Worm (Caenorhabditis elegans) whole organism, L2 larva: Measurements from ENCODE around the gene C28H8.3.

Experiments used
- C34F6.9 ChIP-seq: fragments of 150-350 bp; optimal IDR thresholded peaks from 2 replicates; lab custom pipeline; 2014; ENCODE audit warnings: missing biosample characterization, missing genetic modification characterization
- F13H6.1 ChIP-seq: sonication (generic microtip); optimal IDR thresholded peaks from 2 replicates; lab custom pipeline; 2016; ENCODE audit warnings: missing genetic modification characterization, missing compliant biosample characterization
- R02D3.7 ChIP-seq: fragments of 150-350 bp; optimal IDR thresholded peaks from 2 replicates; lab custom pipeline; 2014; ENCODE audit warnings: missing biosample characterization, missing genetic modification characterization
- Y55F3AM.14 ChIP-seq: fragments of 200-800 bp; sonication (Bioruptor generic); optimal IDR thresholded peaks from 2 replicates; lab custom pipeline; 2018; ENCODE audit warnings: mild to moderate bottlenecking, missing genetic modification characterization, missing compliant biosample characterization
- ZK546.5 ChIP-seq: sonication (generic microtip); optimal IDR thresholded peaks from 2 replicates; lab custom pipeline; 2017; ENCODE audit warnings: missing biosample characterization, missing genetic modification characterization
- alr-1 ChIP-seq: fragments of 150-350 bp; optimal IDR thresholded peaks from 2 replicates; lab custom pipeline; 2014; ENCODE audit warnings: missing biosample characterization, missing genetic modification characterization
- aly-2 ChIP-seq: fragments of 150-350 bp; optimal IDR thresholded peaks from 2 replicates; lab custom pipeline; 2014; ENCODE audit warnings: missing biosample characterization, missing genetic modification characterization
- ama-1 ChIP-seq: fragments of 150-350 bp; optimal IDR thresholded peaks from 2 replicates; lab custom pipeline; 2018; ENCODE audit warnings: inconsistent platforms
- ceh-16 ChIP-seq: fragments of 150-350 bp; optimal IDR thresholded peaks from 2 replicates; lab custom pipeline; 2014; ENCODE audit warnings: missing biosample characterization, missing genetic modification characterization
- ceh-82 ChIP-seq: fragments of 150-350 bp; optimal IDR thresholded peaks from 2 replicates; lab custom pipeline; 2014; ENCODE audit warnings: missing biosample characterization, missing genetic modification characterization
- elt-1 ChIP-seq: fragments of 150-350 bp; optimal IDR thresholded peaks from 2 replicates; lab custom pipeline; 2014; ENCODE audit warnings: missing biosample characterization, missing genetic modification characterization
- elt-3 ChIP-seq: sonication (generic microtip); optimal IDR thresholded peaks from 2 replicates; lab custom pipeline; 2017; ENCODE audit warnings: missing biosample characterization, missing genetic modification characterization
- fos-1 ChIP-seq: fragments of 150-350 bp; optimal IDR thresholded peaks from 2 replicates; lab custom pipeline; 2014; ENCODE audit warnings: missing biosample characterization, missing genetic modification characterization
- gmeb-1 ChIP-seq: fragments of 150-350 bp; optimal IDR thresholded peaks from 2 replicates; lab custom pipeline; 2014; ENCODE audit warnings: missing biosample characterization, missing genetic modification characterization
- lin-11 ChIP-seq: fragments of 150-350 bp; sonication (generic microtip); optimal IDR thresholded peaks from 2 replicates; lab custom pipeline; 2014; ENCODE audit warnings: missing biosample characterization, missing genetic modification characterization, inconsistent platforms, mixed read lengths
- lin-13 ChIP-seq: fragments of 150-350 bp; optimal IDR thresholded peaks from 2 replicates; lab custom pipeline; 2014; ENCODE audit warnings: missing biosample characterization, missing genetic modification reagents, missing genetic modification characterization
- lin-39 ChIP-seq: fragments of 150-350 bp; optimal IDR thresholded peaks from 2 replicates; lab custom pipeline; 2014; ENCODE audit warnings: missing biosample characterization, missing genetic modification reagents, missing genetic modification characterization
- mbf-1 ChIP-seq: sonication (generic microtip); optimal IDR thresholded peaks from 2 replicates; lab custom pipeline; 2017; ENCODE audit warnings: missing biosample characterization, missing genetic modification characterization
- nhr-10 ChIP-seq: sonication (generic microtip); optimal IDR thresholded peaks from 2 replicates; lab custom pipeline; 2017; ENCODE audit warnings: missing biosample characterization, missing genetic modification characterization
- nhr-11 ChIP-seq: fragments of 150-350 bp; optimal IDR thresholded peaks from 2 replicates; lab custom pipeline; 2014; ENCODE audit warnings: missing biosample characterization, missing genetic modification characterization
- nhr-129 ChIP-seq: fragments of 150-350 bp; optimal IDR thresholded peaks from 2 replicates; lab custom pipeline; 2014; ENCODE audit warnings: missing biosample characterization, missing genetic modification characterization
- nhr-21 ChIP-seq: fragments of 150-350 bp; optimal IDR thresholded peaks from 2 replicates; lab custom pipeline; 2014; ENCODE audit warnings: missing biosample characterization, missing genetic modification characterization
- nhr-23 ChIP-seq: fragments of 150-350 bp; optimal IDR thresholded peaks from 2 replicates; lab custom pipeline; 2014; ENCODE audit warnings: missing biosample characterization, missing genetic modification reagents, missing genetic modification characterization
- nhr-237 ChIP-seq: fragments of 150-350 bp; optimal IDR thresholded peaks from 2 replicates; lab custom pipeline; 2014; ENCODE audit warnings: missing biosample characterization, missing genetic modification characterization
- nhr-77 ChIP-seq: fragments of 150-350 bp; optimal IDR thresholded peaks from 2 replicates; lab custom pipeline; 2014; ENCODE audit warnings: missing biosample characterization, missing genetic modification characterization
- peb-1 ChIP-seq: fragments of 150-350 bp; optimal IDR thresholded peaks from 2 replicates; lab custom pipeline; 2014; ENCODE audit warnings: missing biosample characterization, missing genetic modification characterization
- sem-4 ChIP-seq: fragments of 150-350 bp; optimal IDR thresholded peaks from 2 replicates; lab custom pipeline; 2014; ENCODE audit warnings: missing biosample characterization, missing genetic modification reagents, missing genetic modification characterization
- skn-1 ChIP-seq: sonication (generic microtip); optimal IDR thresholded peaks from 2 replicates; lab custom pipeline; 2017; ENCODE audit warnings: missing biosample characterization, missing genetic modification characterization
- sma-3 ChIP-seq: sonication (generic microtip); optimal IDR thresholded peaks from 2 replicates; lab custom pipeline; 2016; ENCODE audit warnings: missing genetic modification reagents, missing genetic modification characterization, missing compliant biosample characterization
- sma-9 ChIP-seq, 2 experiments: fragments of 150-350 bp in 1 of 2; sonication (generic microtip) in 1 of 2; optimal IDR thresholded peaks; 2 replicates each; lab custom pipeline; 2014 to 2016; ENCODE audit warnings: missing genetic modification characterization in 2 of 2, mild to moderate bottlenecking in 1 of 2, missing biosample characterization in 1 of 2, missing compliant biosample characterization in 1 of 2, missing genetic modification reagents in 1 of 2, moderate library complexity in 1 of 2
- snpc-4 ChIP-seq: fragments of 150-350 bp; optimal IDR thresholded peaks from 2 replicates; lab custom pipeline; 2014; ENCODE audit warnings: missing biosample characterization, missing genetic modification characterization
- unc-55 ChIP-seq: fragments of 150-350 bp; sonication (generic microtip); optimal IDR thresholded peaks from 3 replicates; lab custom pipeline; 2014; ENCODE audit warnings: missing biosample characterization, missing genetic modification reagents, missing genetic modification characterization
- unc-62 ChIP-seq: fragments of 150-350 bp; optimal IDR thresholded peaks from 2 replicates; lab custom pipeline; 2014; ENCODE audit warnings: missing biosample characterization, missing genetic modification reagents, missing genetic modification characterization
- zag-1 ChIP-seq: fragments of 150-350 bp; optimal IDR thresholded peaks from 2 replicates; lab custom pipeline; 2014; ENCODE audit warnings: missing biosample characterization, missing genetic modification characterization
- ztf-1 ChIP-seq: fragments of 200-800 bp; sonication (Bioruptor generic); conservative IDR thresholded peaks from 2 replicates; pipeline ENCODE4 v1.3.6; 2022; ENCODE audit warnings: missing genetic modification characterization, missing compliant biosample characterization
- ztf-11 ChIP-seq: sonication (generic microtip); optimal IDR thresholded peaks from 2 replicates; lab custom pipeline; 2017; ENCODE audit warnings: missing biosample characterization, missing genetic modification characterization
- ztf-4 ChIP-seq: fragments of 150-350 bp; optimal IDR thresholded peaks from 2 replicates; lab custom pipeline; 2014; ENCODE audit warnings: missing biosample characterization, missing genetic modification characterization

The C28H8.3 gene

DNA sequence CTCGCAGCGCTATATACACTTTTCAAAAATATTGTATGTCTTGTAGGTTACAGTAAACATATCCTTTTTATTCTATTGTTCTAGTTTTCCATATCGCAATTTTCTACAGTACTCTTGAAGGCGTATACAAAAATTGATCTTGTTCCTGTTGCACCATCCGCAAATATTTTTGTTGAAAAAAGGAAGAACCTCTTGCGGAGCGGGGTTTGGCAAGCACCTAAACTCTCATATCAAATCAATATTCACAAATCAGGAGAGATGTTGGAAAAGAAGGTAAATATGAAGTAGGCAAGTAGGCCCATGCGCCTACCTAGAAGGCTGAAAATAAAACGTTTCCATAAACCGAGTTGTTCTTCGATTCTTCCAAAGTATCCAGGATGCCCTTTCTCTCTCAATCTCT lies 24.5 kb upstream of the C28H8.3 start, which contains the start of gene C28H8.5:
Gene C28H8.5 (plus strand): TSS at position 301 of the 400 bp plus-strand sequence.
- TF ChIP-seq nhr-21 (no peak), sem-4 (tag; lab: Kevin White, UChicago) (no peak), gmeb-1 (tag; lab: Kevin White, UChicago) (no peak), unc-55 (GFP tag; lab: Kevin White, UChicago) (no peak), skn-1 (tag; lab: Kevin White, UChicago) (no peak), sma-3 (GFP tag; lab: Kevin White, UChicago) (no peak), C34F6.9 (no peak), nhr-77 (tag; lab: Kevin White, UChicago) (no peak), lin-13 (GFP tag; lab: Kevin White, UChicago) (no peak), fos-1 (tag; lab: Kevin White, UChicago) (no peak), ceh-16 (tag; lab: Kevin White, UChicago) (no peak), peb-1 (tag; lab: Kevin White, UChicago) (no peak), sma-9 (GFP tag; optimal IDR thresholded peaks at IDR 0.05; lab: Kevin White, UChicago) (no peak), sma-9 (tag; optimal IDR thresholded peaks at IDR 0.05; lab: Kevin White, UChicago) (no peak), elt-1 (tag; lab: Kevin White, UChicago) (no peak), mbf-1 (no peak), ztf-11 (tag; lab: Kevin White, UChicago) (no peak), unc-62 (no peak), snpc-4 (tag; lab: Kevin White, UChicago) (no peak), nhr-23 (no peak)

DNA sequence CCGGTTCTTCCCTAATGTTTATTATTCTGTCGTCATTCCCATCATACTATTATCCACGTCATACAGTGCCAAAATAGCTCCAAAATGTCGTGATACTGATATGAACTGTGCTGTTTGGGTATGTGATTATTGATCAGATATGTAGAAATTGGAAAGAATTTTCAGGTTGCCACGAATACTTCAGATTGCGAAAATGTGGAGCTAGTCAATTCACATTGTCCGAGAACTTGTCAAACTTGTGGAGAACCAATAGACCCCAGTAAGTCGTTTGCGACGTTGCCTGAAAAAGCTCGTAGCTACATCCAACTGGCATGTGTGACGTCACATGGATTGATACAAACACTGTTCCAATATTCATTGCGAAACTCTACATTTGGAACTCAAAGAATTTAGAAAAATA lies 24.0 kb upstream of the C28H8.3 start:
- TF ChIP-seq nhr-11 (tag; lab: Kevin White, UChicago) (no peak), unc-62 (no peak), ceh-82 (tag; lab: Kevin White, UChicago) (no peak), R02D3.7 (tag; lab: Kevin White, UChicago) (no peak), ceh-16 (tag; lab: Kevin White, UChicago) (no peak), ZK546.5 (tag; lab: Kevin White, UChicago) (no peak), snpc-4 (tag; lab: Kevin White, UChicago) (no peak), C34F6.9 (no peak), ama-1 (lab: Kevin White, UChicago) (no peak), ztf-1 (GFP tag; lab: Robert Waterston, UW) (no peak), nhr-23 (no peak), elt-3 (tag; lab: Kevin White, UChicago) (no peak), nhr-129 (tag; lab: Kevin White, UChicago) (no peak), peb-1 (tag; lab: Kevin White, UChicago) (no peak), alr-1 (no peak), lin-39 (tag; lab: Kevin White, UChicago) (no peak), gmeb-1 (tag; lab: Kevin White, UChicago) (no peak), ztf-4 (tag; lab: Kevin White, UChicago) (no peak), aly-2 (no peak), nhr-10 (tag; lab: Kevin White, UChicago) (no peak)
- TF ChIP-seq, all 48 proteins: peak for 0

DNA sequence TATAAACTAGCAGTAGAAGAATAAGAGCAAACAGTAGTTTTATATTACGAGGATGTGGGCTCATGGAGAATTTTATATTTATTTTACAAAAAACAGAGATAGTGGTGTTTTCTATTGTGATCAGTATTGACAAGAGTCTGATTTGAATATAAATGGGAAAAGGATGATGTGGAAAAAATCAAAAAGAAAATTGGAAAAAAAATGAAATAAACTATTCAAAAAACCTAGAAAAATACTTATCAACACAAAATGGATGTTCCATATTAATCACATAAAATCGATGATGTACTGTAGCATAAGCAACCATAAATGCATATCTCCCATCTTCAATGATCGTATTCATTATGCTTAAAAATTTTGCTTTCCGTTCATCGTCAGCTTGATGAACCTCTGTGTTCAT lies 21.6 kb upstream of the C28H8.3 start, which contains the start of gene C28H8.7:
Gene C28H8.7 (minus strand): TSS at position 101 of the 400 bp plus-strand sequence.
- TF ChIP-seq lin-11 (tag; lab: Kevin White, UChicago) (no peak), F13H6.1 (tag; lab: Kevin White, UChicago) (no peak), R02D3.7 (tag; lab: Kevin White, UChicago) (no peak), ztf-11 (tag; lab: Kevin White, UChicago) (no peak), Y55F3AM.14 (GFP tag; lab: Kevin White, UChicago) (no peak), nhr-237 (no peak), ztf-1 (GFP tag; lab: Robert Waterston, UW) (no peak), ZK546.5 (tag; lab: Kevin White, UChicago) (no peak), sma-9 (GFP tag; optimal IDR thresholded peaks at IDR 0.05; lab: Kevin White, UChicago) (no peak), sma-9 (tag; optimal IDR thresholded peaks at IDR 0.05; lab: Kevin White, UChicago) (no peak)

- TF ChIP-seq aly-2 (no peak), unc-62 (no peak), elt-1 (tag; lab: Kevin White, UChicago) (no peak), zag-1 (tag; lab: Kevin White, UChicago) (no peak), Y55F3AM.14 (GFP tag; lab: Kevin White, UChicago) (no peak)
Measured at ce11 chrIII:5888675-5889074, 19.8 kb upstream of the C28H8.3 start, which contains the start of gene C28H8.8. TSS of gene C28H8.8 (minus strand) at chrIII:5888775.
